Worm (Caenorhabditis elegans): ENCODE measurements around the gene F29A7.8.

Gene F29A7.8

DNA sequence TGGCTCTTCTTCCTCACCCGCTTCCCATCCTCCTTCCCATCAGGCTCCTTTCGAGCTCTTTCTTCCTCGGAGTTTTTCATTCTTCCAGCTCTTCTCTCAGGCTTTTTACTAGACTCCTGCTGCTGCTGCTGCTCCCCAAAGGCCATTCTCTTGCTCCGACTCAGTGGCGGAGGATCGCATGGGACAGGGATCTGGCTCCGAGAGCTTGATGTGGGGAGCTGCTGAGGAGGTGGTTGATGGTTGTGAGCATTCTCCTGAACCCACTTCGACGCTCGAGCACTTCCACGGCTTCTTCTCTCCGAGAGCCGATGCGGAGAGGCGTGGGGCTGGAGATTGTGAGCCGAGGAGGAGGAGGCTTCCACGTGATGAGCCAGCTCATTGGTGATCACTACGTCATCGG, 27.9 kb upstream of the F29A7.8 start:
- TF ChIP-seq aha-1 (tag): peak; percentile 37
- TF ChIP-seq set-16 (GFP tag; IDR thresholded peaks at IDR 0.05): peak; percentile 92
- TF ChIP-seq spr-3 (GFP tag; optimal IDR thresholded peaks at IDR 0.05): no peak
- no peak for TF ChIP-seq unc-130 (GFP tag; optimal IDR thresholded peaks at IDR 0.05)
- TF ChIP-seq mdl-1 (tag; optimal IDR thresholded peaks at IDR 0.05): no peak
- no peak for TF ChIP-seq mxl-3 (GFP tag; optimal IDR thresholded peaks at IDR 0.05)
- no peak for TF ChIP-seq daf-8 (GFP tag; IDR thresholded peaks at IDR 0.05)
- peak in 1 of 2 experiments; percentile 14 for TF ChIP-seq unc-62 (GFP tag; optimal IDR thresholded peaks at IDR 0.05 in 1 of 2)
- no peak for TF ChIP-seq unc-62 (tag; optimal IDR thresholded peaks at IDR 0.05)

DNA sequence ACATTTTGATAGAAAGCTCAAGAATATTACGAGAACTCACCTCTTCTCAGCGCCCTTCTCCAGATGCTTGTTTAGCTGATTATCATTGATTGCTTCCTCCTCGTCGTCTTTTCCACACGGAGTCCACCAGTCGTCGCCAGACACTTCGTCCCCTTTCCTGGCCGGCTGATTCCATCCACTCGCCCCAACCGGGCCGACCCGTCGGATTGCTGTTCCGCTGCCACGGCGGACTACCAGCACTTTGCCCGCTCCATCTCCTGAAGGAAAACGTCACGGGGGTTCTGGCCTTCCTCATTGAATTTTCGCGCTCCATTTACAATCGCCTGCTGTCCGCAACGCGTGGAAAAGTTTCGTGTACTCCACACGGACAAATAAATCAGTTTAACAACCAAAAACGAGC, 25.5 kb upstream of the F29A7.8 start:
- TF ChIP-seq nhr-6 (tag; optimal IDR thresholded peaks at IDR 0.05): no peak
- TF ChIP-seq Y75B8A.6 (GFP tag; IDR thresholded peaks at IDR 0.05): no peak
- TF ChIP-seq set-16 (GFP tag; IDR thresholded peaks at IDR 0.05): peak; percentile 86
- TF ChIP-seq lin-38 (GFP tag; IDR thresholded peaks at IDR 0.05): no peak
- no peak for TF ChIP-seq dmd-9 (GFP tag; IDR thresholded peaks at IDR 0.05)
- TF ChIP-seq ceh-62 (tag; optimal IDR thresholded peaks at IDR 0.05): no peak

ce11 chrII:2781355-2781754, 23.5 kb upstream of the F29A7.8 start, which contains the start of gene F08D12.2:
Gene F08D12.2, plus strand, starts transcription at chrII:2781655.
- TF ChIP-seq nhr-76 (tag; optimal IDR thresholded peaks at IDR 0.05): no peak
- TF ChIP-seq duxl-1 (tag; optimal IDR thresholded peaks at IDR 0.05; ENCODE audit: poor library complexity): no peak
- no peak for TF ChIP-seq lin-38 (GFP tag; IDR thresholded peaks at IDR 0.05)
- no peak for TF ChIP-seq mep-1 (tag; optimal IDR thresholded peaks at IDR 0.05)
- TF ChIP-seq lin-15B (tag; optimal IDR thresholded peaks at IDR 0.05): no peak
- TF ChIP-seq nhr-28 (tag; optimal IDR thresholded peaks at IDR 0.05): no peak
- TF ChIP-seq mxl-2 (GFP tag; conservative IDR thresholded peaks at IDR 0.05): no peak
- no peak for TF ChIP-seq T20F7.1 (GFP tag; optimal IDR thresholded peaks at IDR 0.05)
- no peak for TF ChIP-seq spr-3 (GFP tag; optimal IDR thresholded peaks at IDR 0.05)
- TF ChIP-seq F49E8.2 (tag; optimal IDR thresholded peaks at IDR 0.05; ENCODE audit: borderline replicate concordance): no peak
- no peak for TF ChIP-seq F37D6.2 (tag; optimal IDR thresholded peaks at IDR 0.05)
- TF ChIP-seq ZK546.5 (tag; optimal IDR thresholded peaks at IDR 0.05): no peak
- no peak for TF ChIP-seq ctbp-1 (GFP tag; IDR thresholded peaks at IDR 0.05)

ce11 chrII:2780804-2781203, 22.9 kb upstream of the F29A7.8 start:
- no peak for TF ChIP-seq ceh-32 (tag; optimal IDR thresholded peaks at IDR 0.05; ENCODE audit: poor library complexity)
- TF ChIP-seq snpc-4 (tag; optimal IDR thresholded peaks at IDR 0.05): no peak
- peak; percentile 50; the same call in 1 of the 2 replicates for TF ChIP-seq set-16 (GFP tag; IDR thresholded peaks at IDR 0.05)
- no peak for TF ChIP-seq unc-130 (GFP tag; optimal IDR thresholded peaks at IDR 0.05)
- TF ChIP-seq dmd-8 (GFP tag; IDR thresholded peaks at IDR 0.05): no peak
- TF ChIP-seq mxl-3 (GFP tag; optimal IDR thresholded peaks at IDR 0.05): no peak
- no peak for TF ChIP-seq madf-5 (GFP tag; IDR thresholded peaks at IDR 0.05)
- TF ChIP-seq mdl-1 (tag; optimal IDR thresholded peaks at IDR 0.05): no peak
- no peak for TF ChIP-seq nhr-11 (tag; optimal IDR thresholded peaks at IDR 0.05)
- no peak for TF ChIP-seq ceh-44 (GFP tag; IDR thresholded peaks at IDR 0.05)
- no peak for TF ChIP-seq jun-1 (tag; optimal IDR thresholded peaks at IDR 0.05)
- no peak for TF ChIP-seq ceh-20 (GFP tag; IDR thresholded peaks at IDR 0.05)
- peak in 1 of 2 experiments; percentile 56 for TF ChIP-seq unc-62 (GFP tag; optimal IDR thresholded peaks at IDR 0.05 in 1 of 2)
- TF ChIP-seq unc-62 (tag; optimal IDR thresholded peaks at IDR 0.05): no peak
- no peak for TF ChIP-seq nhr-102 (tag; optimal IDR thresholded peaks at IDR 0.05)

- TF ChIP-seq nhr-77 (tag; optimal IDR thresholded peaks at IDR 0.05) (no peak), daf-12 (tag; optimal IDR thresholded peaks at IDR 0.05) (no peak), hlh-11 (tag; optimal IDR thresholded peaks at IDR 0.05) (no peak), lin-39 (tag; optimal IDR thresholded peaks at IDR 0.05) (no peak), mxl-2 (GFP tag; conservative IDR thresholded peaks at IDR 0.05) (no peak), mes-2 (tag; optimal IDR thresholded peaks at IDR 0.05; ENCODE audit: poor library complexity, severe bottlenecking) (no peak), pqm-1 (tag; optimal IDR thresholded peaks at IDR 0.05) (no peak), tag-97 (GFP tag; IDR thresholded peaks at IDR 0.05) (no peak), Y75B8A.6 (GFP tag; IDR thresholded peaks at IDR 0.05) (no peak), hlh-30 (tag; optimal IDR thresholded peaks at IDR 0.05; ENCODE audit: insufficient read depth) (no peak), mdt-29 (GFP tag; IDR thresholded peaks at IDR 0.05) (no peak)
Observed at ce11 chrII:2779253-2779652, 21.4 kb upstream of the F29A7.8 start, which contains the start of gene F08D12.3. Gene F08D12.3, plus strand, starts transcription at chrII:2779553.
